Worm (Caenorhabditis elegans): ENCODE results near the gene F28B4.4.

The F28B4.4 gene

ce11 chrX:3252500-3252899, 43.1 kb upstream of the F28B4.4 start, which contains the start of gene tba-9:
Gene tba-9, plus strand, starts transcription at chrX:3252800.
- TF ChIP-seq F13H6.1 (tag; optimal IDR thresholded peaks at IDR 0.05) (no peak), nhr-10 (tag; optimal IDR thresholded peaks at IDR 0.05) (no peak)

- TF ChIP-seq unc-39 (tag; optimal IDR thresholded peaks at IDR 0.05) = no peak
- TF ChIP-seq ztf-11 (tag; optimal IDR thresholded peaks at IDR 0.05) = no peak
- TF ChIP-seq nhr-25 (tag; optimal IDR thresholded peaks at IDR 0.05) = peak; percentile 64
- no peak for TF ChIP-seq alr-1 (tag; optimal IDR thresholded peaks at IDR 0.05)
- no peak for TF ChIP-seq aly-2 (tag; optimal IDR thresholded peaks at IDR 0.05)
- no peak for TF ChIP-seq blmp-1 (tag; optimal IDR thresholded peaks at IDR 0.05; ENCODE audit: insufficient read depth)
- no peak for TF ChIP-seq nhr-12 (tag; optimal IDR thresholded peaks at IDR 0.05)
- TF ChIP-seq sem-4 (tag; optimal IDR thresholded peaks at IDR 0.05) = no peak
- TF ChIP-seq lin-11 (tag; optimal IDR thresholded peaks at IDR 0.05) = no peak
These were observed 41.2 kb upstream of the F28B4.4 start, which contains the start of gene pqn-37 for ce11 chrX:3250481-3251091. Gene pqn-37, minus strand, starts transcription at chrX:3250531.

- TF ChIP-seq lsy-2 (tag; optimal IDR thresholded peaks at IDR 0.05) (no peak), ztf-1 (GFP tag; conservative IDR thresholded peaks at IDR 0.05) (no peak), unc-39 (tag; optimal IDR thresholded peaks at IDR 0.05) (no peak), zag-1 (tag; optimal IDR thresholded peaks at IDR 0.05) (no peak), nhr-25 (tag; optimal IDR thresholded peaks at IDR 0.05) (no peak), unc-55 (GFP tag; optimal IDR thresholded peaks at IDR 0.05) (no peak), nhr-6 (tag; optimal IDR thresholded peaks at IDR 0.05) (no peak)
These were observed 38.3 kb upstream of the F28B4.4 start for ce11 chrX:3247768-3248167.

- peak; percentile 41 to 49 for TF ChIP-seq mdl-1 (tag; optimal IDR thresholded peaks at IDR 0.05)
- peak; percentile 88 for TF ChIP-seq nhr-129 (tag; optimal IDR thresholded peaks at IDR 0.05)
- no peak for TF ChIP-seq ztf-11 (tag; optimal IDR thresholded peaks at IDR 0.05)
- TF ChIP-seq alr-1 (tag; optimal IDR thresholded peaks at IDR 0.05) = no peak
- no peak for TF ChIP-seq Y55F3AM.14 (GFP tag; optimal IDR thresholded peaks at IDR 0.05)
- TF ChIP-seq mbf-1 (tag; optimal IDR thresholded peaks at IDR 0.05) = no peak
- no peak for TF ChIP-seq R02D3.7 (tag; optimal IDR thresholded peaks at IDR 0.05)
- no peak for TF ChIP-seq elt-3 (tag; optimal IDR thresholded peaks at IDR 0.05)
- peak; percentile 36 for TF ChIP-seq F13H6.1 (tag; optimal IDR thresholded peaks at IDR 0.05)
- TF ChIP-seq sem-4 (tag; optimal IDR thresholded peaks at IDR 0.05) = no peak
- TF ChIP-seq ama-1 (optimal IDR thresholded peaks at IDR 0.05) = no peak
- TF ChIP-seq peb-1 (tag; optimal IDR thresholded peaks at IDR 0.05) = no peak
- peak; percentile 33 for TF ChIP-seq crh-2 (tag; optimal IDR thresholded peaks at IDR 0.05)
- TF ChIP-seq skn-1 (tag; optimal IDR thresholded peaks at IDR 0.05) = peak; percentile 16
- TF ChIP-seq nhr-6 (tag; optimal IDR thresholded peaks at IDR 0.05) = no peak
- no peak for TF ChIP-seq nhr-12 (tag; optimal IDR thresholded peaks at IDR 0.05)
- TF ChIP-seq ceh-82 (tag; optimal IDR thresholded peaks at IDR 0.05) = no peak
- no peak for TF ChIP-seq nhr-77 (tag; optimal IDR thresholded peaks at IDR 0.05)
- no peak for TF ChIP-seq ztf-4 (tag; optimal IDR thresholded peaks at IDR 0.05)
- no peak for TF ChIP-seq dmd-4 (tag; optimal IDR thresholded peaks at IDR 0.05)
- peak; percentile 28 for TF ChIP-seq nhr-21 (tag; optimal IDR thresholded peaks at IDR 0.05)
- TF ChIP-seq fos-1 (tag; optimal IDR thresholded peaks at IDR 0.05) = peak; percentile 64
- peak; percentile 10 for TF ChIP-seq lin-11 (tag; optimal IDR thresholded peaks at IDR 0.05)
- TF ChIP-seq sma-3 (GFP tag; optimal IDR thresholded peaks at IDR 0.05) = peak; percentile 43
- TF ChIP-seq ceh-16 (tag; optimal IDR thresholded peaks at IDR 0.05) = no peak
- no peak for TF ChIP-seq elt-1 (tag; optimal IDR thresholded peaks at IDR 0.05)
- TF ChIP-seq egl-27 (tag; optimal IDR thresholded peaks at IDR 0.05) = peak; percentile 38
- peak; percentile 14 to 71 for TF ChIP-seq lsy-2 (tag; optimal IDR thresholded peaks at IDR 0.05)
- TF ChIP-seq lin-39 (tag; optimal IDR thresholded peaks at IDR 0.05) = no peak
- TF ChIP-seq sma-9 (GFP tag; optimal IDR thresholded peaks at IDR 0.05) = peak; percentile 71
- no peak for TF ChIP-seq sma-9 (tag; optimal IDR thresholded peaks at IDR 0.05)
These were observed 36.4 kb upstream of the F28B4.4 start, which contains the start of gene F40F4.7 for ce11 chrX:3245812-3246211. Gene F40F4.7, minus strand, starts transcription at chrX:3245933.

Data from whole organism, L2 larva.